Fruit fly (Drosophila melanogaster) whole organism, wandering third instar larva: ENCODE data around the gene Kal1.

Experiments
- Abd-B ChIP-seq: fragments of >200 bp; optimal IDR thresholded peaks from 2 replicates; lab custom pipeline; 2017; ENCODE audit warnings: missing biosample characterization, missing genetic modification characterization
- CrebA ChIP-seq: fragments of 200-800 bp; sonication (Bioruptor generic); optimal IDR thresholded peaks from 2 replicates; lab custom pipeline; 2016; ENCODE audit warnings: missing biosample characterization, mild to moderate bottlenecking, missing genetic modification characterization, borderline replicate concordance
- GATAd ChIP-seq: sonication (Bioruptor generic); optimal IDR thresholded peaks from 2 replicates; lab custom pipeline; 2016; ENCODE audit warnings: missing biosample characterization, missing genetic modification characterization
- Mio ChIP-seq: sonication (Bioruptor generic); optimal IDR thresholded peaks from 2 replicates; lab custom pipeline; 2016; ENCODE audit warnings: missing biosample characterization, missing genetic modification characterization
- Myc ChIP-seq: fragments of >200 bp; optimal IDR thresholded peaks from 2 replicates; lab custom pipeline; 2017
- Sp1 ChIP-seq: fragments of 200-800 bp; sonication (Bioruptor generic); optimal IDR thresholded peaks from 3 replicates; lab custom pipeline; 2019; ENCODE audit warnings: missing biosample characterization, mild to moderate bottlenecking, missing genetic modification characterization, moderate library complexity
- br ChIP-seq: fragments of 200-800 bp; sonication (Bioruptor generic); optimal IDR thresholded peaks from 2 replicates; lab custom pipeline; 2016; ENCODE audit warnings: missing biosample characterization, missing genetic modification characterization
- dl ChIP-seq, 2 experiments: fragments of 175-275, 200-275 bp in 1 of 2; fragments of 200-275 bp in 1 of 2; sonication (Bioruptor generic); optimal IDR thresholded peaks; lab custom pipeline; 2018; ENCODE audit warnings: mild to moderate bottlenecking in 2 of 2, missing biosample characterization in 2 of 2, missing genetic modification characterization in 2 of 2, moderate library complexity in 2 of 2; ENCODE audit not compliant: partially characterized antibody in 2 of 2, insufficient read depth in 1 of 2
- foxo ChIP-seq, 2 experiments: fragments of 200-800 bp; sonication (Bioruptor generic); optimal IDR thresholded peaks; 2 replicates in 1 of 2; 3 replicates in 1 of 2; lab custom pipeline; 2016 to 2017; ENCODE audit warnings: missing biosample characterization in 2 of 2, missing genetic modification characterization in 2 of 2
- h ChIP-seq: fragments of 200-800 bp; sonication (Bioruptor generic); optimal IDR thresholded peaks from 3 replicates; lab custom pipeline; 2016; ENCODE audit warnings: missing biosample characterization, mild to moderate bottlenecking, missing genetic modification characterization
- pan ChIP-seq: fragments of >200 bp; optimal IDR thresholded peaks from 2 replicates; lab custom pipeline; 2017
- psq ChIP-seq: fragments of 200-800 bp; sonication (Bioruptor generic); optimal IDR thresholded peaks from 3 replicates; lab custom pipeline; 2017; ENCODE audit warnings: missing biosample characterization, mild to moderate bottlenecking, missing genetic modification characterization, moderate library complexity
- usp ChIP-seq: fragments of >200 bp; optimal IDR thresholded peaks from 2 replicates; lab custom pipeline; 2017; ENCODE audit warnings: missing biosample characterization, missing genetic modification characterization

DNA sequence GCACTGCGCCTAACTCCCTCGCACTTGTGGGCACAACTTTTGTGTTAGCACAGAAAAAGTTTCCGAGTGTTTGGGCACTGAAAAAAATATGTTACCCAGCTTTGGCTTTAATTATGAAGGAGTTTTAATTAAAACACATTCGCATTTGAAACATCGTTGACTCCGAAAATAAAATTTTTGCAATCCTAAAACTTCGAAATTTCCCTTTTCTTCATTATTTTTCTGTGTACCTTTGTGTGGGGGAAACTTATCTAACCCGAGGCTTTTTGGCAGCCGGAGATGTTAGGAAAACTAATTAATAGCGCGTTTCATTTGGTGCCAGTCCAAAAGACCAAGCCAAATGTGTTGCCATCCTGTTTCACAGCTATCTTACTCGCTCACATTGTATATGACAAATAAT, 49.5 kb upstream of the Kal1 start:
- TF ChIP-seq CrebA (GFP tag; lab: Kevin White, UChicago): no peak
- TF ChIP-seq usp (GFP tag; lab: Kevin White, UChicago): no peak
- no peak for TF ChIP-seq GATAd
- no peak for TF ChIP-seq pan
- TF ChIP-seq psq (GFP tag; lab: Kevin White, UChicago): no peak
- no peak for TF ChIP-seq Sp1 (GFP tag; lab: Kevin White, UChicago)
- TF ChIP-seq br (GFP tag; lab: Kevin White, UChicago): no peak
- no peak for TF ChIP-seq Myc (lab: Kevin White, UChicago)
- TF ChIP-seq dl (GFP tag; optimal IDR thresholded peaks at IDR 0.05; lab: Kevin White, UChicago; ENCODE audit: insufficient read depth in 1 of 2, partially characterized antibody in 2 of 2): no peak
- no peak for TF ChIP-seq Abd-B (GFP tag; lab: Kevin White, UChicago)
- no peak for TF ChIP-seq Mio (GFP tag; lab: Kevin White, UChicago)
- TF ChIP-seq h: no peak
- no peak for TF ChIP-seq foxo (GFP tag; optimal IDR thresholded peaks at IDR 0.05; lab: Kevin White, UChicago)
